Fruit fly (Drosophila melanogaster) whole organism, embryonic: Measurements from ENCODE around the gene MFS18.

ENCODE experiments used
- Atf6 ChIP-seq: fragments of 200-800 bp; sonication (Bioruptor generic); IDR thresholded peaks from 2 replicates; pipeline ENCODE4 v1.3.6; 2022; ENCODE audit warnings: missing biosample characterization, missing genetic modification characterization
- CG11696 ChIP-seq: fragments of 200-800 bp; sonication (Bioruptor generic); IDR thresholded peaks from 2 replicates; pipeline ENCODE4 v1.3.6; 2022; ENCODE audit warnings: missing biosample characterization, missing genetic modification characterization
- CG12104 ChIP-seq: fragments of 200-800 bp; sonication (Bioruptor generic); optimal IDR thresholded peaks from 3 replicates; lab custom pipeline; 2016; ENCODE audit warnings: missing biosample characterization, missing genetic modification characterization
- CG12659 ChIP-seq: fragments of 200-800 bp; sonication (Bioruptor generic); optimal IDR thresholded peaks from 3 replicates; lab custom pipeline; 2017; ENCODE audit warnings: mild to moderate bottlenecking, missing biosample characterization, missing genetic modification reagents, missing genetic modification characterization
- CG12744 ChIP-seq: fragments of 200-800 bp; sonication (Bioruptor generic); optimal IDR thresholded peaks from 2 replicates; lab custom pipeline; 2016; ENCODE audit warnings: missing biosample characterization, missing genetic modification characterization
- CG13424 ChIP-seq: fragments of 200-800 bp; sonication (Bioruptor generic); optimal IDR thresholded peaks from 2 replicates; lab custom pipeline; 2019; ENCODE audit warnings: missing biosample characterization, mild to moderate bottlenecking, missing genetic modification characterization, moderate library complexity
- CG13894 ChIP-seq: fragments of 200-800 bp; sonication (Bioruptor generic); optimal IDR thresholded peaks from 3 replicates; lab custom pipeline; 2018; ENCODE audit warnings: missing biosample characterization, mild to moderate bottlenecking, missing genetic modification characterization, moderate library complexity
- CG14710 ChIP-seq: fragments of 200-800 bp; sonication (Bioruptor generic); optimal IDR thresholded peaks from 3 replicates; lab custom pipeline; 2019; ENCODE audit warnings: missing biosample characterization, mild to moderate bottlenecking, missing genetic modification characterization, moderate library complexity
- CG1529 ChIP-seq: fragments of 200-800 bp; sonication (Bioruptor generic); optimal IDR thresholded peaks from 3 replicates; lab custom pipeline; 2018; ENCODE audit warnings: missing biosample characterization, missing genetic modification characterization
- CG1603 ChIP-seq: fragments of 200-800 bp; sonication (Bioruptor generic); optimal IDR thresholded peaks from 2 replicates; lab custom pipeline; 2019; ENCODE audit warnings: missing biosample characterization, mild to moderate bottlenecking, missing genetic modification characterization, moderate library complexity
- CG16813 ChIP-seq: fragments of 200-800 bp; sonication (Bioruptor generic); IDR thresholded peaks from 3 replicates; pipeline ENCODE4 v1.3.6; 2022; ENCODE audit warnings: missing biosample characterization, missing genetic modification characterization; ENCODE audit not compliant: partially characterized antibody
- CG17186 ChIP-seq: fragments of 200-800 bp; sonication (Bioruptor generic); optimal IDR thresholded peaks from 3 replicates; lab custom pipeline; 2017; ENCODE audit warnings: missing biosample characterization, missing genetic modification reagents, missing genetic modification characterization
- CG17385 ChIP-seq: fragments of 200-800 bp; sonication (Bioruptor generic); optimal IDR thresholded peaks from 3 replicates; lab custom pipeline; 2018; ENCODE audit warnings: missing biosample characterization, mild to moderate bottlenecking, missing genetic modification characterization
- CG2120 ChIP-seq: fragments of 200-800 bp; sonication (Bioruptor generic); optimal IDR thresholded peaks from 3 replicates; lab custom pipeline; 2016; ENCODE audit warnings: missing biosample characterization, missing genetic modification characterization
- CG2199 ChIP-seq: fragments of 200-800 bp; sonication (Bioruptor generic); IDR thresholded peaks from 3 replicates; pipeline ENCODE4 v1.3.6; 2022; ENCODE audit warnings: missing biosample characterization, missing genetic modification characterization
- CG2712 ChIP-seq: fragments of 200-800 bp; optimal IDR thresholded peaks from 3 replicates; lab custom pipeline; 2019; ENCODE audit warnings: missing biosample characterization, mild to moderate bottlenecking, missing genetic modification characterization, moderate library complexity
- CG4707 ChIP-seq: fragments of 200-800 bp; sonication (Bioruptor generic); optimal IDR thresholded peaks from 2 replicates; lab custom pipeline; 2018; ENCODE audit warnings: missing biosample characterization, mild to moderate bottlenecking, missing genetic modification characterization, moderate library complexity
- CG6272 ChIP-seq: fragments of 200-800 bp; sonication (Bioruptor generic); IDR thresholded peaks from 2 replicates; pipeline ENCODE4 v1.3.6; 2022; ENCODE audit warnings: missing biosample characterization, missing genetic modification characterization
- CG6765 ChIP-seq: fragments of 200-800 bp; sonication (Bioruptor generic); optimal IDR thresholded peaks from 3 replicates; lab custom pipeline; 2017; ENCODE audit warnings: missing biosample characterization, mild to moderate bottlenecking, missing genetic modification characterization
- CG6791 ChIP-seq: fragments of 200-800 bp; sonication (Bioruptor generic); IDR thresholded peaks from 3 replicates; pipeline ENCODE4 v1.3.6; 2022; ENCODE audit warnings: missing biosample characterization, missing genetic modification characterization; ENCODE audit not compliant: partially characterized antibody
- CG7928 ChIP-seq: fragments of 200-800 bp; sonication (Bioruptor generic); optimal IDR thresholded peaks from 2 replicates; lab custom pipeline; 2017; ENCODE audit warnings: missing biosample characterization, mild to moderate bottlenecking, missing genetic modification characterization
- CG8290 ChIP-seq, 3 experiments: fragments of 200-800 bp; sonication (Bioruptor generic); optimal IDR thresholded peaks; 2 replicates each; lab custom pipeline; 2016 to 2019; ENCODE audit warnings: missing biosample characterization in 3 of 3, missing genetic modification characterization in 3 of 3, mild to moderate bottlenecking in 2 of 3, moderate library complexity in 1 of 3
- CG8765 ChIP-seq: fragments of 200-800 bp; sonication (Bioruptor generic); IDR thresholded peaks from 2 replicates; pipeline ENCODE4 v1.3.6; 2022; ENCODE audit warnings: missing biosample characterization, missing genetic modification characterization
- CrebB ChIP-seq: fragments of 200-800 bp; sonication (Bioruptor generic); optimal IDR thresholded peaks from 3 replicates; lab custom pipeline; 2018; ENCODE audit warnings: missing biosample characterization, mild to moderate bottlenecking, missing genetic modification characterization
- D19A ChIP-seq: fragments of 200-800 bp; optimal IDR thresholded peaks from 3 replicates; lab custom pipeline; 2019; ENCODE audit warnings: missing biosample characterization, mild to moderate bottlenecking, missing genetic modification characterization, moderate library complexity
- Dip3 ChIP-seq: fragments of 200-800 bp; sonication (Bioruptor generic); optimal IDR thresholded peaks from 3 replicates; lab custom pipeline; 2016; ENCODE audit warnings: missing biosample characterization, missing genetic modification characterization
- E2f2 ChIP-seq: fragments of 200-800 bp; sonication (Bioruptor generic); IDR thresholded peaks from 2 replicates; pipeline ENCODE4 v1.3.6; 2022; ENCODE audit warnings: missing biosample characterization, missing genetic modification characterization
- Kr ChIP-seq: fragments of 200-800 bp; sonication (Bioruptor generic); optimal IDR thresholded peaks from 2 replicates; lab custom pipeline; 2017; ENCODE audit warnings: missing biosample characterization, mild to moderate bottlenecking, missing genetic modification characterization
- Tbp ChIP-seq: fragments of >200 bp; optimal IDR thresholded peaks from 2 replicates; lab custom pipeline; 2018; ENCODE audit warnings: missing biosample characterization, missing genetic modification characterization
- Trl ChIP-seq, 3 experiments: fragments of >200 bp in 2 of 3; fragments of 200-800 bp in 1 of 3; sonication (Bioruptor generic) in 1 of 3; optimal IDR thresholded peaks; 2 replicates in 1 of 3; 3 replicates in 2 of 3; lab custom pipeline; 2016 to 2017; ENCODE audit warnings: missing biosample characterization in 1 of 3, missing genetic modification characterization in 1 of 3
- Vsx1 ChIP-seq: fragments of 200-800 bp; sonication (Bioruptor generic); optimal IDR thresholded peaks from 2 replicates; lab custom pipeline; 2017; ENCODE audit warnings: missing biosample characterization, mild to moderate bottlenecking, missing genetic modification characterization, missing genetic modification reagents
- Xbp1 ChIP-seq: fragments of 200-800 bp; sonication (Bioruptor generic); optimal IDR thresholded peaks from 3 replicates; lab custom pipeline; 2016; ENCODE audit warnings: missing biosample characterization, mild to moderate bottlenecking, missing genetic modification characterization
- ato ChIP-seq: fragments of 200-800 bp; sonication (Bioruptor generic); IDR thresholded peaks from 2 replicates; pipeline ENCODE4 v1.3.6; 2022; ENCODE audit warnings: missing biosample characterization, missing genetic modification characterization; ENCODE audit not compliant: partially characterized antibody
- bbx ChIP-seq: fragments of 200-800 bp; sonication (Bioruptor generic); IDR thresholded peaks from 2 replicates; pipeline ENCODE4 v1.3.6; 2022; ENCODE audit warnings: missing biosample characterization, missing genetic modification characterization; ENCODE audit not compliant: partially characterized antibody
- cwo ChIP-seq: fragments of 200-800 bp; sonication (Bioruptor generic); optimal IDR thresholded peaks from 3 replicates; lab custom pipeline; 2017; ENCODE audit warnings: missing biosample characterization, missing genetic modification characterization, mild to moderate bottlenecking, moderate library complexity, missing genetic modification reagents
- dati ChIP-seq: fragments of 200-800 bp; sonication (Bioruptor generic); IDR thresholded peaks from 2 replicates; pipeline ENCODE4 v1.3.6; 2022; ENCODE audit warnings: missing biosample characterization, missing genetic modification characterization
- exex ChIP-seq: fragments of 200-800 bp; sonication (Bioruptor generic); optimal IDR thresholded peaks from 4 replicates; lab custom pipeline; 2018; ENCODE audit warnings: missing biosample characterization, mild to moderate bottlenecking, missing genetic modification characterization, moderate library complexity
- fu2 ChIP-seq: fragments of 200-800 bp; sonication (Bioruptor generic); optimal IDR thresholded peaks from 2 replicates; lab custom pipeline; 2016; ENCODE audit warnings: missing biosample characterization, missing genetic modification characterization
- gro ChIP-seq: fragments of 200-800 bp; sonication (Bioruptor generic); optimal IDR thresholded peaks from 2 replicates; lab custom pipeline; 2016; ENCODE audit warnings: missing biosample characterization, missing genetic modification characterization
- mld ChIP-seq: fragments of 200-800 bp; sonication (Bioruptor generic); IDR thresholded peaks from 3 replicates; pipeline ENCODE4 v1.3.6; 2022; ENCODE audit warnings: missing biosample characterization, missing genetic modification characterization; ENCODE audit not compliant: partially characterized antibody
- nerfin-2 ChIP-seq: fragments of 200-800 bp; sonication (Bioruptor generic); IDR thresholded peaks from 2 replicates; pipeline ENCODE4 v1.3.6; 2022; ENCODE audit warnings: missing biosample characterization, missing genetic modification characterization; ENCODE audit not compliant: partially characterized antibody
- odd ChIP-seq: fragments of 200-800 bp; sonication (Bioruptor generic); optimal IDR thresholded peaks from 2 replicates; lab custom pipeline; 2017; ENCODE audit warnings: missing biosample characterization, mild to moderate bottlenecking, missing genetic modification characterization
- phol ChIP-seq: fragments of 200-800 bp; sonication (Bioruptor generic); optimal IDR thresholded peaks from 3 replicates; lab custom pipeline; 2018; ENCODE audit warnings: missing biosample characterization, mild to moderate bottlenecking, missing genetic modification characterization, moderate library complexity
- slbo ChIP-seq: fragments of 200-800 bp; sonication (Bioruptor generic); IDR thresholded peaks from 2 replicates; pipeline ENCODE4 v1.3.6; 2022; ENCODE audit warnings: missing biosample characterization, missing genetic modification characterization
- stwl ChIP-seq: fragments of 200-800 bp; sonication (Bioruptor generic); optimal IDR thresholded peaks from 3 replicates; lab custom pipeline; 2018; ENCODE audit warnings: missing biosample characterization, mild to moderate bottlenecking, missing genetic modification characterization, moderate library complexity
- trem ChIP-seq: fragments of 200-800 bp; optimal IDR thresholded peaks from 3 replicates; lab custom pipeline; 2019; ENCODE audit warnings: missing biosample characterization, mild to moderate bottlenecking, missing genetic modification characterization, moderate library complexity
- unc-4 ChIP-seq: fragments of 200-800 bp; sonication (Bioruptor generic); IDR thresholded peaks from 2 replicates; pipeline ENCODE4 v1.3.6; 2022; ENCODE audit warnings: missing biosample characterization, missing genetic modification characterization; ENCODE audit not compliant: partially characterized antibody
- wdn ChIP-seq: fragments of 200-800 bp; sonication (Bioruptor generic); IDR thresholded peaks from 2 replicates; pipeline ENCODE4 v1.3.6; 2022; ENCODE audit warnings: missing biosample characterization, missing genetic modification characterization

MFS18 gene

DNA sequence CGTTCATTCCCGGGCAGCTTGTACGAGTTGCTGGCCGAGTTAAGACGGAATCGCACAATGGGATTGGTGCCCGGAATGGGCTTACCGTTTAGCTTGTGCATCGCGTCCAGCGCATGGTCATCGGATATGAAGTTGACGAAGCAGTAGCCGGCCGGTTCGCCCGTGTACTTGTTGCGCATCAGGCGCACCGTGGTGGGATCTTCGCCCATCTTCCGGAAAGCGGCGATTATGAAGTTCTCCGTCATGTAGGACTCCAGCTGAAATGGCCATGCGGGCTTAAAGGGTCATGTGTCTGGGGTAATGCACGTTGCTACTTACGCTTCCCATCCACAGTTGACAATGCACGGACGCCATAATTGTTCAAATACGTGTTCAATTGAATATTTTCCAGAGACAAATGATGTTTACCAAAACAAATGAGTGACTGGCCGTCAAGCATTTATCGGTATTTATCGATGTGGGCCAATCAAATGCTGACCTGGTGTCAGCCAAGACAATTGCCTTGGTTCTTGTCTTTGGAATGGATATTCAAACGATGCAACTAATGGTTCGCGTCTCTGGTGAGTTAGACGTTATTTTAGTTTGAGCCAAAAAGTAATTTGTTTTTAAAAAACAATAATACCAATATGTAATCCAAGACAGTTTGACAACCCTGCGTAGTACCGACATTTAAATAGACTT lies 5.7 kb upstream of the MFS18 start, which contains the start of the genes Secp43 and ND-B8 (continued):
- TF ChIP-seq CG4707 (GFP tag; lab: Kevin White, UChicago) (no peak), odd (GFP tag; lab: Kevin White, UChicago) (no peak), CG17385 (no peak), CG12744 (GFP tag; lab: Kevin White, UChicago) (no peak), Vsx1 (GFP tag; lab: Kevin White, UChicago) (peak; percentile 11), CG2199 (GFP tag; lab: Robert Waterston, UW) (0 out of 3 replicates have a peak, but pooled peaks have one; percentile 24), CG6272 (GFP tag; lab: Robert Waterston, UW) (no peak), slbo (GFP tag; lab: Robert Waterston, UW) (no peak), CG6765 (GFP tag; lab: Kevin White, UChicago) (no peak), ato (GFP tag; lab: Robert Waterston, UW) (peak; percentile 77), E2f2 (GFP tag; lab: Robert Waterston, UW) (peak; percentile 68), D19A (tag; lab: Kevin White, UChicago) (peak; percentile 18), CG13894 (tag; lab: Kevin White, UChicago) (peak; percentile 65), stwl (tag; lab: Kevin White, UChicago) (peak; percentile 62), Xbp1 (GFP tag; lab: Kevin White, UChicago) (peak; percentile 0), Kr (GFP tag; lab: Kevin White, UChicago) (no peak), CG8765 (GFP tag; lab: Robert Waterston, UW) (no peak), CG13424 (tag; lab: Kevin White, UChicago) (peak; percentile 23), CG14710 (tag; lab: Kevin White, UChicago) (peak; percentile 77), CG12104 (GFP tag; lab: Kevin White, UChicago) (no peak), CG11696 (no peak), exex (tag; lab: Kevin White, UChicago) (peak; percentile 16), mld (peak; percentile 73; the same call in 2 of the 3 replicates), CG17186 (GFP tag; lab: Kevin White, UChicago) (peak; percentile 49), trem (tag; lab: Kevin White, UChicago) (peak; percentile 75), CG2712 (tag; lab: Kevin White, UChicago) (peak; percentile 41), gro (peak; percentile 45), Atf6 (0 out of 2 replicates have a peak, but pooled peaks have one; percentile 13), CG16813 (peak; percentile 80), bbx (GFP tag; lab: Robert Waterston, UW) (peak; percentile 81), Tbp (GFP tag; lab: Kevin White, UChicago) (no peak), CG1603 (peak; percentile 94), CrebB (tag; lab: Kevin White, UChicago) (no peak), CG6791 (GFP tag; lab: Robert Waterston, UW) (peak; percentile 86), wdn (GFP tag; lab: Robert Waterston, UW) (no peak), CG12659 (GFP tag; lab: Kevin White, UChicago) (peak; percentile 69), phol (tag; lab: Kevin White, UChicago) (peak; percentile 64), dati (GFP tag; lab: Robert Waterston, UW) (no peak), fu2 (GFP tag; lab: Kevin White, UChicago) (no peak), CG8290 (GFP tag; optimal IDR thresholded peaks at IDR 0.05; lab: Kevin White, UChicago) (peak; percentile 56), CG8290 (tag; optimal IDR thresholded peaks at IDR 0.05; lab: Kevin White, UChicago) (peak in 1 of 2 experiments; percentile 71), CG2120 (GFP tag; lab: Kevin White, UChicago) (peak; percentile 12), cwo (GFP tag; lab: Kevin White, UChicago) (no peak), Trl (optimal IDR thresholded peaks at IDR 0.05; lab: Kevin White, UChicago) (no peak), Trl (GFP tag; optimal IDR thresholded peaks at IDR 0.05; lab: Kevin White, UChicago) (no peak), CG7928 (GFP tag; lab: Kevin White, UChicago) (peak; percentile 34), unc-4 (GFP tag; lab: Robert Waterston, UW) (peak; percentile 78), CG1529 (GFP tag; lab: Kevin White, UChicago) (no peak), Dip3 (GFP tag; lab: Kevin White, UChicago) (no peak), nerfin-2 (GFP tag; lab: Robert Waterston, UW) (peak; percentile 82)
